Worm (Caenorhabditis elegans) whole organism, L4 larva: ENCODE measurements around the gene oac-3.
A peak's percentile ranks its signal among the peaks of the same experiment; 100 is the strongest.

Experiments used
- D1046.2 ChIP-seq: fragments of 200-800 bp; sonication (Bioruptor generic); IDR thresholded peaks from 2 replicates; pipeline ENCODE4 v1.3.6; 2022; ENCODE audit warnings: missing genetic modification characterization, missing compliant biosample characterization
- F37D6.2 ChIP-seq: sonication (generic microtip); optimal IDR thresholded peaks from 2 replicates; lab custom pipeline; 2016; ENCODE audit warnings: mild to moderate bottlenecking, missing genetic modification characterization, missing compliant biosample characterization
- F44E2.7 ChIP-seq: fragments of 200-800 bp; sonication (Bioruptor generic); IDR thresholded peaks from 2 replicates; pipeline ENCODE4 v2.1.2; 2022; ENCODE audit warnings: missing genetic modification characterization, missing compliant biosample characterization
- ZK337.2 ChIP-seq: fragments of 200-800 bp; sonication (Bioruptor generic); IDR thresholded peaks from 2 replicates; pipeline ENCODE4 v1.3.6; 2022; ENCODE audit warnings: missing genetic modification reagents, missing genetic modification characterization, missing compliant biosample characterization
- aha-1 ChIP-seq: fragments of 150-350 bp; peaks from one replicate; lab custom pipeline; 2014; ENCODE audit warnings: missing biosample characterization, missing genetic modification characterization
- attf-4 ChIP-seq: sonication (generic microtip); optimal IDR thresholded peaks from 3 replicates; lab custom pipeline; 2017; ENCODE audit warnings: missing biosample characterization, missing genetic modification characterization
- ceh-20 ChIP-seq: fragments of 200-800 bp; sonication (Bioruptor generic); IDR thresholded peaks from 2 replicates; pipeline ENCODE4 v1.3.6; 2022; ENCODE audit warnings: missing genetic modification reagents, missing genetic modification characterization, missing compliant biosample characterization
- ceh-62 ChIP-seq: sonication (generic microtip); optimal IDR thresholded peaks from 2 replicates; lab custom pipeline; 2017; ENCODE audit warnings: missing biosample characterization, missing genetic modification characterization
- ces-1 ChIP-seq: fragments of 150-350 bp; sonication (generic microtip); optimal IDR thresholded peaks from 4 replicates; lab custom pipeline; 2014; ENCODE audit warnings: missing biosample characterization, missing genetic modification reagents, missing genetic modification characterization
- cey-2 ChIP-seq: sonication (generic microtip); optimal IDR thresholded peaks from 3 replicates; lab custom pipeline; 2017; ENCODE audit warnings: missing genetic modification characterization, mild to moderate bottlenecking, missing compliant biosample characterization, antibody characterized with exemption, borderline replicate concordance; ENCODE audit not compliant: insufficient read depth
- ctbp-1 ChIP-seq: fragments of 200-800 bp; sonication (Bioruptor generic); IDR thresholded peaks from 2 replicates; pipeline ENCODE4 v1.3.6; 2022; ENCODE audit warnings: missing genetic modification reagents, missing genetic modification characterization, missing compliant biosample characterization
- daf-16 ChIP-seq, 3 experiments: sonication (generic microtip); optimal IDR thresholded peaks; 2 replicates each; lab custom pipeline; 2016 to 2017; ENCODE audit warnings: missing genetic modification characterization in 3 of 3, missing genetic modification reagents in 3 of 3, mild to moderate bottlenecking in 2 of 3, missing compliant biosample characterization in 2 of 3, missing biosample characterization in 1 of 3, moderate library complexity in 1 of 3
- dmd-6 ChIP-seq: fragments of 200-800 bp; sonication (Bioruptor generic); IDR thresholded peaks from 2 replicates; pipeline ENCODE4 v1.3.6; 2022; ENCODE audit warnings: missing genetic modification reagents, missing genetic modification characterization, missing compliant biosample characterization
- duxl-1 ChIP-seq: sonication (generic microtip); optimal IDR thresholded peaks from 2 replicates; lab custom pipeline; 2016; ENCODE audit warnings: mild to moderate bottlenecking, missing genetic modification characterization, moderate library complexity, missing compliant biosample characterization; ENCODE audit not compliant: poor library complexity
- dve-1 ChIP-seq: sonication (generic microtip); optimal IDR thresholded peaks from 2 replicates; lab custom pipeline; 2017; ENCODE audit warnings: antibody characterized with exemption, mild to moderate bottlenecking, missing genetic modification characterization, missing compliant biosample characterization; ENCODE audit not compliant: insufficient read depth
- hif-1 ChIP-seq, 2 experiments: sonication (generic microtip); optimal IDR thresholded peaks; 2 replicates each; lab custom pipeline; 2016 to 2017; ENCODE audit warnings: missing compliant biosample characterization in 2 of 2, missing genetic modification characterization in 2 of 2, missing genetic modification reagents in 2 of 2, missing genotype in 2 of 2, mild to moderate bottlenecking in 1 of 2
- hlh-11 ChIP-seq: fragments of 200-800 bp; sonication (Bioruptor generic); optimal IDR thresholded peaks from 2 replicates; lab custom pipeline; 2018; ENCODE audit warnings: mild to moderate bottlenecking, missing genetic modification characterization, missing compliant biosample characterization
- hlh-30 ChIP-seq: sonication (generic microtip); optimal IDR thresholded peaks from 2 replicates; lab custom pipeline; 2017; ENCODE audit warnings: antibody characterized with exemption, mild to moderate bottlenecking, missing genetic modification characterization, missing compliant biosample characterization; ENCODE audit not compliant: insufficient read depth
- jun-1 ChIP-seq: fragments of 150-350 bp; optimal IDR thresholded peaks from 2 replicates; lab custom pipeline; 2014; ENCODE audit warnings: missing biosample characterization, missing genetic modification reagents, missing genetic modification characterization
- lin-29 ChIP-seq: fragments of 200-800 bp; sonication (Bioruptor generic); IDR thresholded peaks from 2 replicates; pipeline ENCODE4 v1.3.6; 2022; ENCODE audit warnings: missing genetic modification reagents, missing genetic modification characterization, missing compliant biosample characterization
- lin-38 ChIP-seq: fragments of 200-800 bp; sonication (Bioruptor generic); IDR thresholded peaks from 2 replicates; pipeline ENCODE4 v1.3.6; 2022; ENCODE audit warnings: missing genetic modification reagents, missing genetic modification characterization, missing compliant biosample characterization
- lir-3 ChIP-seq: sonication (generic microtip); optimal IDR thresholded peaks from 2 replicates; lab custom pipeline; 2016; ENCODE audit warnings: mild to moderate bottlenecking, missing genetic modification characterization, missing compliant biosample characterization
- mdl-1 ChIP-seq, 2 experiments: fragments of 150-350 bp in 1 of 2; sonication (generic microtip) in 1 of 2; optimal IDR thresholded peaks; 2 replicates each; lab custom pipeline; 2014 to 2017; ENCODE audit warnings: missing biosample characterization in 2 of 2, missing genetic modification characterization in 2 of 2
- mdt-29 ChIP-seq: fragments of 200-800 bp; sonication (Bioruptor generic); IDR thresholded peaks from 2 replicates; pipeline ENCODE4 v1.3.6; 2022; ENCODE audit warnings: missing genetic modification reagents, missing genetic modification characterization, missing compliant biosample characterization
- mep-1 ChIP-seq: fragments of 150-350 bp; sonication (generic microtip); optimal IDR thresholded peaks from 3 replicates; lab custom pipeline; 2014; ENCODE audit warnings: missing biosample characterization, missing genetic modification characterization
- nhr-102 ChIP-seq: sonication (generic microtip); optimal IDR thresholded peaks from 2 replicates; lab custom pipeline; 2016; ENCODE audit warnings: mild to moderate bottlenecking, missing genetic modification characterization, moderate library complexity, missing compliant biosample characterization
- nhr-11 ChIP-seq: fragments of 150-350 bp; optimal IDR thresholded peaks from 2 replicates; lab custom pipeline; 2014; ENCODE audit warnings: missing biosample characterization, missing genetic modification characterization
- nhr-111 ChIP-seq: fragments of 200-800 bp; sonication (Bioruptor generic); optimal IDR thresholded peaks from 2 replicates; lab custom pipeline; 2018; ENCODE audit warnings: mild to moderate bottlenecking, missing genetic modification characterization, missing compliant biosample characterization
- nhr-25 ChIP-seq: sonication (generic microtip); optimal IDR thresholded peaks from 2 replicates; lab custom pipeline; 2017; ENCODE audit warnings: missing genetic modification characterization, mild to moderate bottlenecking, missing compliant biosample characterization, antibody characterized with exemption, moderate library complexity, borderline replicate concordance; ENCODE audit not compliant: insufficient read depth
- nhr-28 ChIP-seq: fragments of 150-350 bp; optimal IDR thresholded peaks from 2 replicates; lab custom pipeline; 2014; ENCODE audit warnings: missing biosample characterization, missing genetic modification characterization
- nhr-48 ChIP-seq: sonication (generic microtip); optimal IDR thresholded peaks from 2 replicates; lab custom pipeline; 2016; ENCODE audit warnings: mild to moderate bottlenecking, missing genetic modification characterization, missing compliant biosample characterization
- nhr-6 ChIP-seq: fragments of 150-350 bp; optimal IDR thresholded peaks from 2 replicates; lab custom pipeline; 2014; ENCODE audit warnings: missing biosample characterization, missing genetic modification characterization
- nhr-77 ChIP-seq: fragments of 150-350 bp; optimal IDR thresholded peaks from 2 replicates; lab custom pipeline; 2014; ENCODE audit warnings: missing biosample characterization, missing genetic modification characterization
- php-3 ChIP-seq: fragments of 200-800 bp; sonication (Bioruptor generic); IDR thresholded peaks from 2 replicates; pipeline ENCODE4 v1.3.6; 2022; ENCODE audit warnings: missing genetic modification reagents, missing genetic modification characterization, missing compliant biosample characterization
- pqm-1 ChIP-seq: sonication (generic microtip); optimal IDR thresholded peaks from 2 replicates; lab custom pipeline; 2017; ENCODE audit warnings: missing biosample characterization, missing genetic modification characterization
- rbr-2 ChIP-seq: sonication (generic microtip); optimal IDR thresholded peaks from 2 replicates; lab custom pipeline; 2016; ENCODE audit warnings: missing genotype, missing genetic modification characterization, missing compliant biosample characterization
- unc-130 ChIP-seq: sonication (generic microtip); optimal IDR thresholded peaks from 2 replicates; lab custom pipeline; 2016; ENCODE audit warnings: missing genetic modification reagents, missing genetic modification characterization, missing compliant biosample characterization
- unc-39 ChIP-seq: sonication (generic microtip); optimal IDR thresholded peaks from 2 replicates; lab custom pipeline; 2017; ENCODE audit warnings: missing biosample characterization, missing genetic modification characterization
- unc-62 ChIP-seq, 3 experiments: fragments of 150-350 bp in 1 of 3; sonication (generic microtip); optimal IDR thresholded peaks in 2 of 3; peaks in 1 of 3; 1 replicate in 1 of 3; 2 replicates in 2 of 3; lab custom pipeline; 2014 to 2017; ENCODE audit warnings: missing biosample characterization in 3 of 3, missing genetic modification characterization in 3 of 3, missing genetic modification reagents in 3 of 3, missing genotype in 1 of 3
- zfp-2 ChIP-seq: sonication (generic microtip); optimal IDR thresholded peaks from 2 replicates; lab custom pipeline; 2016; ENCODE audit warnings: mild to moderate bottlenecking, missing genetic modification characterization, missing compliant biosample characterization
- zip-11 ChIP-seq: fragments of 200-800 bp; sonication (Bioruptor generic); IDR thresholded peaks from 2 replicates; pipeline ENCODE4 v1.3.6; 2022; ENCODE audit warnings: missing genetic modification characterization, missing compliant biosample characterization
- ztf-7 ChIP-seq: fragments of 150-350 bp; optimal IDR thresholded peaks from 2 replicates; lab custom pipeline; 2014; ENCODE audit warnings: missing biosample characterization, missing genetic modification characterization

oac-3 gene

ce11 chrV:13890473-13890872 lies 8.8 kb upstream of the oac-3 start, which contains the start of gene lbp-8:
Gene lbp-8, plus strand, starts transcription at chrV:13890773.
- TF ChIP-seq unc-130 (GFP tag; lab: Kevin White, UChicago) (no peak), duxl-1 (tag; lab: Kevin White, UChicago) (no peak), daf-16 (GFP tag; optimal IDR thresholded peaks at IDR 0.05; lab: Kevin White, UChicago) (no peak), daf-16 (tag; optimal IDR thresholded peaks at IDR 0.05; lab: Kevin White, UChicago) (no peak), lin-38 (GFP tag; lab: Robert Waterston, UW) (no peak), nhr-6 (tag; lab: Kevin White, UChicago) (no peak), zip-11 (GFP tag; lab: Robert Waterston, UW) (no peak), nhr-11 (no peak), nhr-25 (tag; lab: Kevin White, UChicago) (no peak), lir-3 (tag; lab: Kevin White, UChicago) (no peak), unc-62 (GFP tag; optimal IDR thresholded peaks at IDR 0.05 in 1 of 2; lab: Kevin White, UChicago) (no peak), unc-62 (tag; optimal IDR thresholded peaks at IDR 0.05; lab: Kevin White, UChicago) (no peak), hlh-30 (tag; lab: Kevin White, UChicago) (no peak), D1046.2 (GFP tag; lab: Robert Waterston, UW) (no peak), nhr-111 (GFP tag; lab: Kevin White, UChicago) (no peak)
- TF ChIP-seq, all 104 proteins: peak for 0

ce11 chrV:13891489-13891888 lies 7.8 kb upstream of the oac-3 start:
- peak; percentile 37 for TF ChIP-seq nhr-28 (tag; lab: Kevin White, UChicago)
- TF ChIP-seq daf-16 (GFP tag; optimal IDR thresholded peaks at IDR 0.05; lab: Kevin White, UChicago) = no peak
- peak; percentile 96 for TF ChIP-seq daf-16 (tag; optimal IDR thresholded peaks at IDR 0.05; lab: Kevin White, UChicago)
- peak; percentile 55; the same call in 1 of the 2 replicates for TF ChIP-seq php-3 (GFP tag; lab: Robert Waterston, UW)
- TF ChIP-seq rbr-2 (tag; lab: Kevin White, UChicago) = no peak
- no peak for TF ChIP-seq ceh-62 (tag; lab: Kevin White, UChicago)
- no peak for TF ChIP-seq nhr-11
- TF ChIP-seq dve-1 (tag; lab: Kevin White, UChicago) = peak; percentile 76
- peak; percentile 53 for TF ChIP-seq nhr-77 (tag; lab: Kevin White, UChicago)
- peak; percentile 45 for TF ChIP-seq hlh-11 (tag; lab: Kevin White, UChicago)
- TF ChIP-seq dmd-6 (GFP tag; lab: Robert Waterston, UW) = peak; percentile 64

- no peak for TF ChIP-seq mdt-29 (GFP tag; lab: Robert Waterston, UW)
- TF ChIP-seq nhr-102 (tag; lab: Kevin White, UChicago) = peak; percentile 13
- TF ChIP-seq ctbp-1 (GFP tag; lab: Robert Waterston, UW) = 0 out of 2 replicates have a peak, but pooled peaks have one; percentile 30
- no peak for TF ChIP-seq ces-1
- TF ChIP-seq ceh-20 (GFP tag; lab: Robert Waterston, UW) = no peak
- TF ChIP-seq ZK337.2 (GFP tag; lab: Robert Waterston, UW) = no peak
- TF ChIP-seq daf-16 (GFP tag; optimal IDR thresholded peaks at IDR 0.05; lab: Kevin White, UChicago) = no peak
- TF ChIP-seq daf-16 (tag; optimal IDR thresholded peaks at IDR 0.05; lab: Kevin White, UChicago) = peak; percentile 72
- peak; percentile 39 for TF ChIP-seq mep-1 (tag; lab: Kevin White, UChicago)
- peak; percentile 60 for TF ChIP-seq nhr-11
- no peak for TF ChIP-seq attf-4 (tag; lab: Kevin White, UChicago)
- peak in 1 of 2 experiments; percentile 84 for TF ChIP-seq mdl-1 (tag; optimal IDR thresholded peaks at IDR 0.05; lab: Kevin White, UChicago)
- TF ChIP-seq lin-29 (GFP tag; lab: Robert Waterston, UW) = no peak
- TF ChIP-seq aha-1 (tag; lab: Kevin White, UChicago) = peak; percentile 92
- TF ChIP-seq cey-2 (tag; lab: Kevin White, UChicago) = peak; percentile 87
- peak; percentile 19 for TF ChIP-seq nhr-6 (tag; lab: Kevin White, UChicago)
- no peak for TF ChIP-seq duxl-1 (tag; lab: Kevin White, UChicago)
- no peak for TF ChIP-seq jun-1 (tag; lab: Kevin White, UChicago)
- no peak for TF ChIP-seq zfp-2 (tag; lab: Kevin White, UChicago)
- TF ChIP-seq hif-1 (tag; optimal IDR thresholded peaks at IDR 0.05; lab: Kevin White, UChicago) = no peak
- TF ChIP-seq pqm-1 (tag; lab: Kevin White, UChicago) = peak; percentile 87
- TF ChIP-seq nhr-48 = peak; percentile 59
- TF ChIP-seq F44E2.7 (GFP tag; lab: Robert Waterston, UW) = no peak
- no peak for TF ChIP-seq ztf-7 (tag; lab: Kevin White, UChicago)
- peak; percentile 73 for TF ChIP-seq dmd-6 (GFP tag; lab: Robert Waterston, UW)
- TF ChIP-seq unc-39 (tag; lab: Kevin White, UChicago) = no peak
- TF ChIP-seq nhr-28 (tag; lab: Kevin White, UChicago) = peak; percentile 93
- TF ChIP-seq F37D6.2 (tag; lab: Kevin White, UChicago) = no peak
Observed at ce11 chrV:13892457-13893375, 6.6 kb upstream of the oac-3 start, which contains the start of gene sptl-3. Gene sptl-3, plus strand, starts transcription at chrV:13893325.
